Worm (Caenorhabditis elegans) whole organism, L2 larva: Measurements from ENCODE around the gene K11H3.5.

ENCODE experiments used
- F13H6.1 ChIP-seq: sonication (generic microtip); optimal IDR thresholded peaks from 2 replicates; lab custom pipeline; 2016; ENCODE audit warnings: missing genetic modification characterization, missing compliant biosample characterization
- R02D3.7 ChIP-seq: fragments of 150-350 bp; optimal IDR thresholded peaks from 2 replicates; lab custom pipeline; 2014; ENCODE audit warnings: missing biosample characterization, missing genetic modification characterization
- ZK546.5 ChIP-seq: sonication (generic microtip); optimal IDR thresholded peaks from 2 replicates; lab custom pipeline; 2017; ENCODE audit warnings: missing biosample characterization, missing genetic modification characterization
- alr-1 ChIP-seq: fragments of 150-350 bp; optimal IDR thresholded peaks from 2 replicates; lab custom pipeline; 2014; ENCODE audit warnings: missing biosample characterization, missing genetic modification characterization
- blmp-1 ChIP-seq: sonication (generic microtip); optimal IDR thresholded peaks from 2 replicates; lab custom pipeline; 2017; ENCODE audit warnings: missing genetic modification characterization, mild to moderate bottlenecking, missing compliant biosample characterization, antibody characterized with exemption, moderate library complexity; ENCODE audit not compliant: insufficient read depth
- ceh-82 ChIP-seq: fragments of 150-350 bp; optimal IDR thresholded peaks from 2 replicates; lab custom pipeline; 2014; ENCODE audit warnings: missing biosample characterization, missing genetic modification characterization
- dmd-4 ChIP-seq: sonication (generic microtip); optimal IDR thresholded peaks from 2 replicates; lab custom pipeline; 2017; ENCODE audit warnings: missing biosample characterization, missing genetic modification characterization
- elt-1 ChIP-seq: fragments of 150-350 bp; optimal IDR thresholded peaks from 2 replicates; lab custom pipeline; 2014; ENCODE audit warnings: missing biosample characterization, missing genetic modification characterization
- gmeb-1 ChIP-seq: fragments of 150-350 bp; optimal IDR thresholded peaks from 2 replicates; lab custom pipeline; 2014; ENCODE audit warnings: missing biosample characterization, missing genetic modification characterization
- lin-11 ChIP-seq: fragments of 150-350 bp; sonication (generic microtip); optimal IDR thresholded peaks from 2 replicates; lab custom pipeline; 2014; ENCODE audit warnings: missing biosample characterization, missing genetic modification characterization, inconsistent platforms, mixed read lengths
- lin-13 ChIP-seq: fragments of 150-350 bp; optimal IDR thresholded peaks from 2 replicates; lab custom pipeline; 2014; ENCODE audit warnings: missing biosample characterization, missing genetic modification reagents, missing genetic modification characterization
- mab-5 ChIP-seq: fragments of 150-350 bp; optimal IDR thresholded peaks from 2 replicates; lab custom pipeline; 2014; ENCODE audit warnings: missing biosample characterization, missing genetic modification characterization
- nhr-10 ChIP-seq: sonication (generic microtip); optimal IDR thresholded peaks from 2 replicates; lab custom pipeline; 2017; ENCODE audit warnings: missing biosample characterization, missing genetic modification characterization
- nhr-12 ChIP-seq: fragments of 150-350 bp; optimal IDR thresholded peaks from 2 replicates; lab custom pipeline; 2014; ENCODE audit warnings: missing biosample characterization, missing genetic modification characterization
- sem-4 ChIP-seq: fragments of 150-350 bp; optimal IDR thresholded peaks from 2 replicates; lab custom pipeline; 2014; ENCODE audit warnings: missing biosample characterization, missing genetic modification reagents, missing genetic modification characterization
- sma-9 ChIP-seq, 2 experiments: fragments of 150-350 bp in 1 of 2; sonication (generic microtip) in 1 of 2; optimal IDR thresholded peaks; 2 replicates each; lab custom pipeline; 2014 to 2016; ENCODE audit warnings: missing genetic modification characterization in 2 of 2, mild to moderate bottlenecking in 1 of 2, missing biosample characterization in 1 of 2, missing compliant biosample characterization in 1 of 2, missing genetic modification reagents in 1 of 2, moderate library complexity in 1 of 2
- snpc-4 ChIP-seq: fragments of 150-350 bp; optimal IDR thresholded peaks from 2 replicates; lab custom pipeline; 2014; ENCODE audit warnings: missing biosample characterization, missing genetic modification characterization
- unc-62 ChIP-seq: fragments of 150-350 bp; optimal IDR thresholded peaks from 2 replicates; lab custom pipeline; 2014; ENCODE audit warnings: missing biosample characterization, missing genetic modification reagents, missing genetic modification characterization
- ztf-1 ChIP-seq: fragments of 200-800 bp; sonication (Bioruptor generic); conservative IDR thresholded peaks from 2 replicates; pipeline ENCODE4 v1.3.6; 2022; ENCODE audit warnings: missing genetic modification characterization, missing compliant biosample characterization
- ztf-11 ChIP-seq: sonication (generic microtip); optimal IDR thresholded peaks from 2 replicates; lab custom pipeline; 2017; ENCODE audit warnings: missing biosample characterization, missing genetic modification characterization

The K11H3.5 gene

DNA sequence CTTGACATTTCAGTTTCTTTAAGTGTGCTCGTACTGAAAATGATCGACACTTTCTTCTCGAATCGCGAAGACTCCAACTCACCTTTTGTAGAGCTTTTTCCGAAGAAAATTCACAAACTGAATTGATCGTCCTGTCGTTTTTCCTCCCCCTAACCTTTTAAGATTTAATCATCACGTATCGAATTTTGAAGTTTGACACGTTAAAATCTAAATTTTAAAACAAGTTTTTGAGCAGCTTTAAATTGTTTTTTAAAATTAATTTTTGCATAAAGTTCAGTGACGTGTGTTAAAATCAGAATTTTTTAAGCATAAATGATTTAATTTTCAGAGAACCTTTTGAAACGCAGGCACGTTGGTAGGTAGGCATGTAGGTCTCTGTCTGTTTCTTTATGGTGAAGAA lies 47.8 kb downstream of the K11H3.5 start, which contains the start of gene alg-4:
alg-4 (minus strand) TSS at position 101 of the 400 bp plus-strand sequence.
- TF ChIP-seq elt-1 (tag; lab: Kevin White, UChicago), result no peak
- no peak for TF ChIP-seq gmeb-1 (tag; lab: Kevin White, UChicago)
- no peak for TF ChIP-seq blmp-1 (tag; lab: Kevin White, UChicago)
- no peak for TF ChIP-seq nhr-10 (tag; lab: Kevin White, UChicago)
- no peak for TF ChIP-seq lin-13 (GFP tag; lab: Kevin White, UChicago)
- no peak for TF ChIP-seq sma-9 (GFP tag; optimal IDR thresholded peaks at IDR 0.05; lab: Kevin White, UChicago)
- TF ChIP-seq sma-9 (tag; optimal IDR thresholded peaks at IDR 0.05; lab: Kevin White, UChicago), result no peak
- no peak for TF ChIP-seq snpc-4 (tag; lab: Kevin White, UChicago)
- TF ChIP-seq F13H6.1 (tag; lab: Kevin White, UChicago), result no peak
- no peak for TF ChIP-seq alr-1 (tag; lab: Kevin White, UChicago)
- TF ChIP-seq ztf-11, result no peak
- TF ChIP-seq lin-11 (tag; lab: Kevin White, UChicago), result no peak
- no peak for TF ChIP-seq ZK546.5
- no peak for TF ChIP-seq R02D3.7 (tag; lab: Kevin White, UChicago)
- no peak for TF ChIP-seq nhr-12 (tag; lab: Kevin White, UChicago)
- no peak for TF ChIP-seq ceh-82
- no peak for TF ChIP-seq unc-62

DNA sequence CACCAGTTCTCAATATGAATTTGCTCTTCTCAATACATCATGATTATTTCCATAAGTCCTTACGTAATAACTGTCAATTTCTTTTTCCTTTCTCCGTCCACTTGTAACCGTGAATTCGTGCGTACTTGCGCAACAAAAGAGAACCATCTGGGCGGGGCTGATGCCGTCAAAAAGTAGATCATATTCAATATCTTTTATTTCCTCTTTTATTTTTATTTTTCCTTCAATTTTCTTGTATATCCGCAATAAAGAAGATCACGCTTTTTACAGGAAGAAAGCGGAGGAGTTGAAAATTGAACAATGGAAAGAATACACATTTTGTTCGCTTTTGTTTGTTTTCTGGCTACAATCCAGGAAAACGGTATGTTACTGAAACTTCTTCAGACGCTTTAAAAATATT lies 49.3 kb downstream of the K11H3.5 start, which contains the start of gene mam-7:
mam-7 (plus strand) TSS at position 301 of the 400 bp plus-strand sequence.
- no peak for TF ChIP-seq F13H6.1 (tag; lab: Kevin White, UChicago)
- TF ChIP-seq ztf-1 (GFP tag; lab: Robert Waterston, UW), result no peak
- TF ChIP-seq sem-4 (tag; lab: Kevin White, UChicago), result no peak
- no peak for TF ChIP-seq alr-1 (tag; lab: Kevin White, UChicago)
- no peak for TF ChIP-seq dmd-4 (tag; lab: Kevin White, UChicago)
- no peak for TF ChIP-seq lin-11 (tag; lab: Kevin White, UChicago)
- no peak for TF ChIP-seq nhr-10 (tag; lab: Kevin White, UChicago)
- no peak for TF ChIP-seq snpc-4 (tag; lab: Kevin White, UChicago)
- no peak for TF ChIP-seq mab-5 (tag; lab: Kevin White, UChicago)
